Fruit fly (Drosophila melanogaster) whole organism, embryonic: ENCODE measurements around the gene Tengl1.

Experiments used
- ATbp ChIP-seq: fragments of 200-800 bp; sonication (Bioruptor generic); optimal IDR thresholded peaks from 2 replicates; lab custom pipeline; 2017; ENCODE audit warnings: missing biosample characterization, mild to moderate bottlenecking, missing genetic modification characterization, missing genetic modification reagents
- Ada2b ChIP-seq: fragments of 200-800 bp; sonication (Bioruptor generic); IDR thresholded peaks from 2 replicates; pipeline ENCODE4 v1.3.6; 2022; ENCODE audit warnings: missing biosample characterization, missing genetic modification characterization
- Atf6 ChIP-seq: fragments of 200-800 bp; sonication (Bioruptor generic); IDR thresholded peaks from 2 replicates; pipeline ENCODE4 v1.3.6; 2022; ENCODE audit warnings: missing biosample characterization, missing genetic modification characterization
- Awh ChIP-seq: fragments of 200-800 bp; sonication (Bioruptor generic); IDR thresholded peaks from 2 replicates; pipeline ENCODE4, ENCODE4 v1.3.6; 2022; ENCODE audit warnings: missing biosample characterization, missing genetic modification characterization
- CG10543 ChIP-seq: fragments of 200-800 bp; sonication (Bioruptor generic); optimal IDR thresholded peaks from 3 replicates; lab custom pipeline; 2017; ENCODE audit warnings: missing biosample characterization, mild to moderate bottlenecking, missing genetic modification characterization, moderate library complexity
- CG10959 ChIP-seq: fragments of 200-800 bp; sonication (Bioruptor generic); IDR thresholded peaks from 2 replicates; pipeline ENCODE4 v1.3.6; 2022; ENCODE audit warnings: missing biosample characterization, missing genetic modification characterization
- CG10979 ChIP-seq: fragments of 200-800 bp; sonication (Bioruptor generic); optimal IDR thresholded peaks from 2 replicates; lab custom pipeline; 2018; ENCODE audit warnings: missing biosample characterization, mild to moderate bottlenecking, missing genetic modification characterization, moderate library complexity
- CG12769 ChIP-seq: fragments of 200-800 bp; sonication (Bioruptor generic); optimal IDR thresholded peaks from 2 replicates; lab custom pipeline; 2019; ENCODE audit warnings: missing biosample characterization, mild to moderate bottlenecking, missing genetic modification characterization, moderate library complexity
- CG12942 ChIP-seq: fragments of 200-800 bp; sonication (Bioruptor generic); optimal IDR thresholded peaks from 3 replicates; lab custom pipeline; 2016; ENCODE audit warnings: missing biosample characterization, missing genetic modification characterization
- CG13287 ChIP-seq: fragments of 200-800 bp; sonication (Bioruptor generic); IDR thresholded peaks from 2 replicates; pipeline ENCODE4 v1.3.6; 2022; ENCODE audit warnings: missing biosample characterization, missing genetic modification characterization; ENCODE audit not compliant: partially characterized antibody
- CG14710 ChIP-seq: fragments of 200-800 bp; sonication (Bioruptor generic); optimal IDR thresholded peaks from 3 replicates; lab custom pipeline; 2019; ENCODE audit warnings: missing biosample characterization, mild to moderate bottlenecking, missing genetic modification characterization, moderate library complexity
- CG17359 ChIP-seq: fragments of 200-800 bp; sonication (Bioruptor generic); optimal IDR thresholded peaks from 3 replicates; lab custom pipeline; 2018; ENCODE audit warnings: missing biosample characterization, mild to moderate bottlenecking, missing genetic modification characterization, moderate library complexity
- CG1792 ChIP-seq: fragments of 200-800 bp; sonication (Bioruptor generic); optimal IDR thresholded peaks from 2 replicates; lab custom pipeline; 2016; ENCODE audit warnings: missing biosample characterization, missing genetic modification characterization
- CG3726 ChIP-seq: fragments of 200-800 bp; sonication (Bioruptor generic); IDR thresholded peaks from 3 replicates; pipeline ENCODE4, ENCODE4 v1.3.6; 2022; ENCODE audit warnings: missing biosample characterization, missing genetic modification characterization
- CG4404 ChIP-seq: fragments of 200-800 bp; sonication (Bioruptor generic); IDR thresholded peaks from 2 replicates; pipeline ENCODE4 v1.3.6; 2022; ENCODE audit warnings: missing biosample characterization, missing genetic modification characterization
- CG7271 ChIP-seq: fragments of 200-800 bp; sonication (Bioruptor generic); optimal IDR thresholded peaks from 2 replicates; lab custom pipeline; 2018; ENCODE audit warnings: missing biosample characterization, mild to moderate bottlenecking, missing genetic modification characterization, moderate library complexity
- CG7372 ChIP-seq: fragments of 200-800 bp; sonication (Bioruptor generic); IDR thresholded peaks from 2 replicates; pipeline ENCODE4 v1.3.6; 2022; ENCODE audit warnings: missing biosample characterization, missing genetic modification characterization
- D ChIP-seq, 2 experiments: fragments of 200-800 bp in 1 of 2; fragments of >200 bp in 1 of 2; sonication (Bioruptor generic) in 1 of 2; optimal IDR thresholded peaks; 2 replicates in 1 of 2; 3 replicates in 1 of 2; lab custom pipeline; 2017; ENCODE audit warnings: mild to moderate bottlenecking in 1 of 2, missing biosample characterization in 1 of 2, missing genetic modification characterization in 1 of 2, missing genetic modification reagents in 1 of 2
- Elba2 ChIP-seq: fragments of 200-800 bp; sonication (Bioruptor generic); optimal IDR thresholded peaks from 3 replicates; lab custom pipeline; 2016; ENCODE audit warnings: missing biosample characterization, missing genetic modification characterization
- Fer2 ChIP-seq: fragments of 200-800 bp; sonication (Bioruptor generic); optimal IDR thresholded peaks from 2 replicates; lab custom pipeline; 2018; ENCODE audit warnings: missing biosample characterization, mild to moderate bottlenecking, missing genetic modification characterization, moderate library complexity
- Hand ChIP-seq: fragments of 200-800 bp; sonication (Bioruptor generic); optimal IDR thresholded peaks from 2 replicates; lab custom pipeline; 2017; ENCODE audit warnings: mild to moderate bottlenecking, missing biosample characterization, missing genetic modification reagents, missing genetic modification characterization
- HmgD ChIP-seq: fragments of 200-800 bp; sonication (Bioruptor generic); optimal IDR thresholded peaks from 3 replicates; lab custom pipeline; 2016; ENCODE audit warnings: missing biosample characterization, missing genetic modification characterization
- Hmr ChIP-seq: fragments of 200-800 bp; sonication (Bioruptor generic); optimal IDR thresholded peaks from 3 replicates; lab custom pipeline; 2017; ENCODE audit warnings: mild to moderate bottlenecking, missing biosample characterization, missing genetic modification reagents, missing genetic modification characterization
- Hmx ChIP-seq: fragments of 200-800 bp; sonication (Bioruptor generic); optimal IDR thresholded peaks from 2 replicates; lab custom pipeline; 2016; ENCODE audit warnings: missing biosample characterization, missing genetic modification characterization
- Jarid2 ChIP-seq: fragments of 200-800 bp; sonication (Bioruptor generic); optimal IDR thresholded peaks from 3 replicates; lab custom pipeline; 2017; ENCODE audit warnings: mild to moderate bottlenecking, missing biosample characterization, missing genetic modification reagents, missing genetic modification characterization
- MESR4 ChIP-seq: fragments of 200-800 bp; sonication (Bioruptor generic); optimal IDR thresholded peaks from 2 replicates; lab custom pipeline; 2018; ENCODE audit warnings: missing biosample characterization, mild to moderate bottlenecking, missing genetic modification characterization, moderate library complexity
- Mad ChIP-seq: fragments of 200-800 bp; sonication (Bioruptor generic); optimal IDR thresholded peaks from 2 replicates; lab custom pipeline; 2016; ENCODE audit warnings: missing biosample characterization, missing genetic modification characterization
- Poxn ChIP-seq: fragments of 200-800 bp; sonication (Bioruptor generic); IDR thresholded peaks from 2 replicates; pipeline ENCODE4 v1.3.6; 2022; ENCODE audit warnings: missing biosample characterization, missing genetic modification characterization
- Sox102F ChIP-seq: fragments of 200-800 bp; sonication (Bioruptor generic); optimal IDR thresholded peaks from 2 replicates; lab custom pipeline; 2018; ENCODE audit warnings: missing biosample characterization, mild to moderate bottlenecking, missing genetic modification characterization, moderate library complexity
- TFAM ChIP-seq: fragments of 200-800 bp; sonication (Bioruptor generic); optimal IDR thresholded peaks from 2 replicates; lab custom pipeline; 2017; ENCODE audit warnings: missing biosample characterization, missing genetic modification characterization, inconsistent platforms
- Trl ChIP-seq, 3 experiments: fragments of >200 bp in 2 of 3; fragments of 200-800 bp in 1 of 3; sonication (Bioruptor generic) in 1 of 3; optimal IDR thresholded peaks; 2 replicates in 1 of 3; 3 replicates in 2 of 3; lab custom pipeline; 2016 to 2017; ENCODE audit warnings: missing biosample characterization in 1 of 3, missing genetic modification characterization in 1 of 3
- abd-A ChIP-seq: fragments of 200-800 bp; sonication (Bioruptor generic); optimal IDR thresholded peaks from 3 replicates; lab custom pipeline; 2019; ENCODE audit warnings: missing biosample characterization, mild to moderate bottlenecking, missing genetic modification characterization, moderate library complexity
- bcd ChIP-seq: fragments of 200-800 bp; sonication (Bioruptor generic); optimal IDR thresholded peaks from 2 replicates; lab custom pipeline; 2017; ENCODE audit warnings: missing biosample characterization, mild to moderate bottlenecking, missing genetic modification characterization
- cwo ChIP-seq: fragments of 200-800 bp; sonication (Bioruptor generic); optimal IDR thresholded peaks from 3 replicates; lab custom pipeline; 2017; ENCODE audit warnings: missing biosample characterization, missing genetic modification characterization, mild to moderate bottlenecking, moderate library complexity, missing genetic modification reagents
- exex ChIP-seq: fragments of 200-800 bp; sonication (Bioruptor generic); optimal IDR thresholded peaks from 4 replicates; lab custom pipeline; 2018; ENCODE audit warnings: missing biosample characterization, mild to moderate bottlenecking, missing genetic modification characterization, moderate library complexity
- hb ChIP-seq: fragments of 200-800 bp; sonication (Bioruptor generic); IDR thresholded peaks from 3 replicates; pipeline ENCODE4 v1.3.6; 2022; ENCODE audit warnings: missing biosample characterization, missing genetic modification characterization; ENCODE audit not compliant: partially characterized antibody
- kay ChIP-seq: fragments of 200-800 bp; sonication (Bioruptor generic); optimal IDR thresholded peaks from 2 replicates; lab custom pipeline; 2016; ENCODE audit warnings: missing biosample characterization, missing genetic modification characterization
- lola ChIP-seq, 3 experiments: fragments of >200 bp in 2 of 3; fragments of 200-800 bp in 1 of 3; sonication (Bioruptor generic) in 1 of 3; optimal IDR thresholded peaks; 2 replicates each; lab custom pipeline; 2017 to 2019; ENCODE audit warnings: missing biosample characterization in 3 of 3, missing genetic modification characterization in 3 of 3, mild to moderate bottlenecking in 1 of 3, moderate library complexity in 1 of 3
- maf-S ChIP-seq: fragments of 200-800 bp; sonication (Bioruptor generic); optimal IDR thresholded peaks from 2 replicates; lab custom pipeline; 2016; ENCODE audit warnings: missing biosample characterization, missing genetic modification characterization
- odd ChIP-seq: fragments of 200-800 bp; sonication (Bioruptor generic); optimal IDR thresholded peaks from 2 replicates; lab custom pipeline; 2017; ENCODE audit warnings: missing biosample characterization, mild to moderate bottlenecking, missing genetic modification characterization
- pan ChIP-seq, 4 experiments: fragments of >200 bp in 3 of 4; fragments of 200-800 bp in 1 of 4; sonication (Bioruptor generic) in 1 of 4; optimal IDR thresholded peaks in 3 of 4; IDR thresholded peaks in 1 of 4; 2 replicates each; pipeline versions ENCODE4 v1.3.6 to Lab custom; 2017 to 2022; ENCODE audit warnings: missing biosample characterization in 2 of 4, missing genetic modification characterization in 2 of 4, mixed read lengths in 1 of 4
- ranshi ChIP-seq: fragments of 200-800 bp; sonication (Bioruptor generic); IDR thresholded peaks from 2 replicates; pipeline ENCODE4 v1.3.6; 2022; ENCODE audit warnings: missing biosample characterization, missing genetic modification characterization
- scrt ChIP-seq: fragments of 200-800 bp; sonication (Bioruptor generic); optimal IDR thresholded peaks from 2 replicates; lab custom pipeline; 2018; ENCODE audit warnings: missing biosample characterization, mild to moderate bottlenecking, missing genetic modification characterization, moderate library complexity
- slbo ChIP-seq: fragments of 200-800 bp; sonication (Bioruptor generic); IDR thresholded peaks from 2 replicates; pipeline ENCODE4 v1.3.6; 2022; ENCODE audit warnings: missing biosample characterization, missing genetic modification characterization
- slp2 ChIP-seq: fragments of 200-800 bp; sonication (Bioruptor generic); optimal IDR thresholded peaks from 2 replicates; lab custom pipeline; 2016; ENCODE audit warnings: missing biosample characterization, missing genetic modification characterization
- sob ChIP-seq: fragments of 200-800 bp; sonication (Bioruptor generic); IDR thresholded peaks from 2 replicates; pipeline ENCODE4 v1.3.6; 2022; ENCODE audit warnings: missing biosample characterization, missing genetic modification characterization
- sqz ChIP-seq: fragments of 200-800 bp; sonication (Bioruptor generic); optimal IDR thresholded peaks from 3 replicates; lab custom pipeline; 2018; ENCODE audit warnings: missing biosample characterization, mild to moderate bottlenecking, missing genetic modification characterization
- wdn ChIP-seq: fragments of 200-800 bp; sonication (Bioruptor generic); IDR thresholded peaks from 2 replicates; pipeline ENCODE4 v1.3.6; 2022; ENCODE audit warnings: missing biosample characterization, missing genetic modification characterization
- zfh2 ChIP-seq: fragments of 200-800 bp; sonication (Bioruptor generic); optimal IDR thresholded peaks from 2 replicates; lab custom pipeline; 2016; ENCODE audit warnings: missing biosample characterization, missing genetic modification characterization

Gene Tengl1

dm6 chr2L:2216065-2216464 is 24.3 kb downstream of the Tengl1 start, which contains the start of gene daed (continued):
- TF ChIP-seq ranshi (GFP tag; lab: Robert Waterston, UW), result no peak
- TF ChIP-seq CG12942, result no peak
- TF ChIP-seq CG10979, result no peak
- TF ChIP-seq maf-S (GFP tag; lab: Kevin White, UChicago), result no peak
- no peak for TF ChIP-seq Sox102F (GFP tag; lab: Kevin White, UChicago)
- no peak for TF ChIP-seq Fer2 (tag; lab: Kevin White, UChicago)
- no peak for TF ChIP-seq odd (GFP tag; lab: Kevin White, UChicago)
- TF ChIP-seq Poxn, result no peak
- TF ChIP-seq Ada2b (GFP tag; lab: Robert Waterston, UW), result no peak
- no peak for TF ChIP-seq Elba2 (GFP tag; lab: Kevin White, UChicago)
- no peak for TF ChIP-seq wdn (GFP tag; lab: Robert Waterston, UW)
- no peak for TF ChIP-seq Mad
- TF ChIP-seq Hmr (GFP tag; lab: Kevin White, UChicago), result no peak
- TF ChIP-seq slp2 (GFP tag; lab: Kevin White, UChicago), result no peak
- TF ChIP-seq CG17359 (tag; lab: Kevin White, UChicago), result no peak
- no peak for TF ChIP-seq D (optimal IDR thresholded peaks at IDR 0.05; lab: Kevin White, UChicago)
- no peak for TF ChIP-seq D (GFP tag; optimal IDR thresholded peaks at IDR 0.05; lab: Kevin White, UChicago)
- no peak for TF ChIP-seq CG12769 (tag; lab: Kevin White, UChicago)
- no peak for TF ChIP-seq ATbp (GFP tag; lab: Kevin White, UChicago)
- TF ChIP-seq CG10959 (GFP tag; lab: Robert Waterston, UW), result no peak
- TF ChIP-seq CG14710 (tag; lab: Kevin White, UChicago), result peak; percentile 67
- TF ChIP-seq kay (GFP tag; lab: Kevin White, UChicago), result no peak
- peak; percentile 58 for TF ChIP-seq abd-A
- no peak for TF ChIP-seq CG7271
- no peak for TF ChIP-seq slbo (GFP tag; lab: Robert Waterston, UW)
- no peak for TF ChIP-seq zfh2 (GFP tag; lab: Kevin White, UChicago)
- TF ChIP-seq sob (GFP tag; lab: Robert Waterston, UW), result no peak
- TF ChIP-seq Hand (GFP tag; lab: Kevin White, UChicago), result no peak
- no peak for TF ChIP-seq scrt
- TF ChIP-seq sqz, result no peak
- no peak for TF ChIP-seq Jarid2 (GFP tag; lab: Kevin White, UChicago)
- TF ChIP-seq hb (GFP tag; lab: Robert Waterston, UW), result no peak
- no peak for TF ChIP-seq CG10543 (GFP tag; lab: Kevin White, UChicago)
- no peak for TF ChIP-seq Hmx
- no peak for TF ChIP-seq pan (optimal IDR thresholded peaks at IDR 0.05; lab: Kevin White, UChicago)
- no peak for TF ChIP-seq pan (GFP tag; optimal IDR thresholded peaks at IDR 0.05 in 1 of 2, IDR thresholded peaks at IDR 0.05 in 1 of 2)
- TF ChIP-seq exex (tag; lab: Kevin White, UChicago), result peak; percentile 99
- TF ChIP-seq Trl (optimal IDR thresholded peaks at IDR 0.05; lab: Kevin White, UChicago), result no peak
- no peak for TF ChIP-seq Trl (GFP tag; optimal IDR thresholded peaks at IDR 0.05; lab: Kevin White, UChicago)
- TF ChIP-seq CG1792, result no peak
- TF ChIP-seq Atf6, result no peak
- no peak for TF ChIP-seq TFAM (GFP tag; lab: Kevin White, UChicago)
- TF ChIP-seq lola (GFP tag; optimal IDR thresholded peaks at IDR 0.05; lab: Kevin White, UChicago), result no peak
- no peak for TF ChIP-seq CG7372 (GFP tag; lab: Robert Waterston, UW)
- TF ChIP-seq MESR4 (GFP tag; lab: Kevin White, UChicago), result peak; percentile 62
- no peak for TF ChIP-seq cwo
- TF ChIP-seq CG4404 (GFP tag; lab: Robert Waterston, UW), result no peak
- TF ChIP-seq CG3726, result no peak
- no peak for TF ChIP-seq Awh
- TF ChIP-seq CG13287 (GFP tag; lab: Robert Waterston, UW), result peak; percentile 22; the same call in 1 of the 2 replicates
- no peak for TF ChIP-seq HmgD (GFP tag; lab: Kevin White, UChicago)
- no peak for TF ChIP-seq bcd
